Worm (Caenorhabditis elegans): ENCODE measurements around the gene ZK154.4.

The ZK154.4 gene

DNA sequence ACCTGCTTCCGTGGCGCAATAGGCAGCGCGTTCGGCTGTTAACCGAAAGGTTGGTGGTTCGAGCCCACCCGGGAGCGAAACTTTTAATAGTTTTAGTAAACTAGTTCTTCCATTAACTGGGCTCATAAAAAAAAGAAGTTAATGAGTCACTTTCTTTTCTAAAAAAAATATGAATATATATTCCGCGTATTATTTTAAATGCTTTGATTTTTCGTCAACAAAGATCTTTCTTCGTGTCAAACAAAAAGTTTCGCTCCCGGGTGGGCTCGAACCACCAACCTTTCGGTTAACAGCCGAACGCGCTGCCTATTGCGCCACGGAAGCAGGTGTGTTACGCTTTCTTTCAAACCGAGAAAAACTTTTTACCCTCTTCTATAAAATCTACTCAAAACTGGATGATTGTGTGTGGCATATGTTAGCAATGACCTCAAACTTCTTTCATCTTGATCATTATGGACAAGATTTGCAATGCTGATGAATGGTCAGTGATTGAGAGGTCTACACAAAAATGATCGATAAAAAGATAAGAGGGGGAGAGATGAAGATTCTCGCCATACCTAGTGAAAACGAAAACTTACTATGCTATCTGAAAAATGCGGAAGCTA, 8.4 kb downstream of the ZK154.4 start (continued):
- TF ChIP-seq lin-1 (GFP tag; IDR thresholded peaks at IDR 0.05) = no peak
- TF ChIP-seq F26F4.8 (GFP tag; conservative IDR thresholded peaks at IDR 0.05) = peak; percentile 50; the same call in 1 of the 2 replicates
- TF ChIP-seq snpc-1.2 (GFP tag; IDR thresholded peaks at IDR 0.05) = peak; percentile 81
- no peak for TF ChIP-seq nhr-41 (GFP tag; IDR thresholded peaks at IDR 0.05)
- TF ChIP-seq ZK337.2 (GFP tag; IDR thresholded peaks at IDR 0.05) = no peak
- no peak for TF ChIP-seq ces-1 (GFP tag; optimal IDR thresholded peaks at IDR 0.05)
- TF ChIP-seq nhr-237 (tag; optimal IDR thresholded peaks at IDR 0.05) = no peak
- peak; percentile 49 for TF ChIP-seq unc-130 (GFP tag; optimal IDR thresholded peaks at IDR 0.05)
- peak; percentile 61; the same call in 1 of the 2 replicates for TF ChIP-seq arid-1 (GFP tag; conservative IDR thresholded peaks at IDR 0.05)
- no peak for TF ChIP-seq nhr-11 (tag; optimal IDR thresholded peaks at IDR 0.05)
- no peak for TF ChIP-seq unc-39 (tag; optimal IDR thresholded peaks at IDR 0.05)
- TF ChIP-seq spr-3 (GFP tag; optimal IDR thresholded peaks at IDR 0.05) = no peak
- peak; percentile 47 for TF ChIP-seq hlh-30 (tag; optimal IDR thresholded peaks at IDR 0.05; ENCODE audit: insufficient read depth)
- TF ChIP-seq fos-1 (tag; optimal IDR thresholded peaks at IDR 0.05) = no peak
- TF ChIP-seq mdt-29 (GFP tag; IDR thresholded peaks at IDR 0.05) = no peak
- TF ChIP-seq ztf-7 (tag; optimal IDR thresholded peaks at IDR 0.05) = no peak
- no peak for TF ChIP-seq attf-4 (tag; optimal IDR thresholded peaks at IDR 0.05)
- no peak for TF ChIP-seq ceh-20 (GFP tag; IDR thresholded peaks at IDR 0.05)
- TF ChIP-seq T26A8.4 (GFP tag; IDR thresholded peaks at IDR 0.05) = no peak
- no peak for TF ChIP-seq skn-1 (tag; optimal IDR thresholded peaks at IDR 0.05)
- TF ChIP-seq ceh-28 (tag; optimal IDR thresholded peaks at IDR 0.05) = no peak
- TF ChIP-seq ama-1 (optimal IDR thresholded peaks at IDR 0.05) = no peak
- TF ChIP-seq nhr-48 (tag; optimal IDR thresholded peaks at IDR 0.05) = peak; percentile 42
- no peak for TF ChIP-seq dpl-1 (GFP tag; optimal IDR thresholded peaks at IDR 0.05)
- TF ChIP-seq dmd-9 (GFP tag; IDR thresholded peaks at IDR 0.05) = no peak
- TF ChIP-seq F44E2.7 (GFP tag; IDR thresholded peaks at IDR 0.05) = no peak
- TF ChIP-seq T20F7.1 (GFP tag; optimal IDR thresholded peaks at IDR 0.05) = no peak
- no peak for TF ChIP-seq hif-1 (tag; optimal IDR thresholded peaks at IDR 0.05)
- no peak for TF ChIP-seq tag-97 (GFP tag; IDR thresholded peaks at IDR 0.05)
- peak; percentile 3 for TF ChIP-seq gei-8 (GFP tag; optimal IDR thresholded peaks at IDR 0.05)
- 0 out of 2 replicates have a peak, but pooled peaks have one; percentile 68 for TF ChIP-seq tra-1 (GFP tag; IDR thresholded peaks at IDR 0.05)
- TF ChIP-seq zfp-2 (tag; optimal IDR thresholded peaks at IDR 0.05) = no peak
- TF ChIP-seq lin-15B (tag; optimal IDR thresholded peaks at IDR 0.05) = no peak
- peak; percentile 43 for TF ChIP-seq rbr-2 (tag; optimal IDR thresholded peaks at IDR 0.05)
- TF ChIP-seq pha-4 (GFP tag; IDR thresholded peaks at IDR 0.05) = peak; percentile 77
- TF ChIP-seq pha-4 (tag; optimal IDR thresholded peaks at IDR 0.05) = no peak
- peak; percentile 56; the same call in 1 of the 2 replicates for TF ChIP-seq Y48G9A.11 (GFP tag; IDR thresholded peaks at IDR 0.05)
- no peak for TF ChIP-seq dmd-8 (GFP tag; IDR thresholded peaks at IDR 0.05)
- TF ChIP-seq nhr-25 (tag; optimal IDR thresholded peaks at IDR 0.05; ENCODE audit: borderline replicate concordance, insufficient read depth) = no peak
- TF ChIP-seq lim-7 (GFP tag; IDR thresholded peaks at IDR 0.05) = peak; percentile 78
- TF ChIP-seq Y75B8A.6 (GFP tag; IDR thresholded peaks at IDR 0.05) = no peak
- TF ChIP-seq cey-2 (tag; optimal IDR thresholded peaks at IDR 0.05; ENCODE audit: borderline replicate concordance, insufficient read depth) = no peak
- TF ChIP-seq egl-43 (GFP tag; IDR thresholded peaks at IDR 0.05) = no peak; the same call in 1 of the 2 replicates
- peak; percentile 23 for TF ChIP-seq nhr-28 (tag; optimal IDR thresholded peaks at IDR 0.05)
- TF ChIP-seq aha-1 (tag) = no peak
- no peak for TF ChIP-seq nhr-111 (GFP tag; optimal IDR thresholded peaks at IDR 0.05)
- TF ChIP-seq nhr-42 (GFP tag; IDR thresholded peaks at IDR 0.05) = no peak
- TF ChIP-seq nhr-77 (tag; optimal IDR thresholded peaks at IDR 0.05) = no peak
- TF ChIP-seq ceh-44 (GFP tag; IDR thresholded peaks at IDR 0.05) = 0 out of 2 replicates have a peak, but pooled peaks have one; percentile 38
- 0 out of 2 replicates have a peak, but pooled peaks have one; percentile 62 for TF ChIP-seq ctbp-1 (GFP tag; IDR thresholded peaks at IDR 0.05)
- no peak for TF ChIP-seq lin-39 (tag; optimal IDR thresholded peaks at IDR 0.05)

All from whole organism, L4 larva.